Fruit fly (Drosophila melanogaster) whole organism, pupa: ENCODE data around the gene Pmvk.

ENCODE experiments used
- CG10348 ChIP-seq: fragments of 200-800 bp; sonication (Bioruptor generic); IDR thresholded peaks from 2 replicates; pipeline ENCODE4 v1.3.6; 2022; ENCODE audit warnings: missing biosample characterization, missing genetic modification characterization
- CG13204 ChIP-seq: fragments of 200-800 bp; sonication (Bioruptor generic); optimal IDR thresholded peaks from 2 replicates; lab custom pipeline; 2018; ENCODE audit warnings: missing biosample characterization, mild to moderate bottlenecking, missing genetic modification characterization, moderate library complexity
- CG17806 ChIP-seq: fragments of 200-800 bp; sonication (Bioruptor generic); optimal IDR thresholded peaks from 2 replicates; lab custom pipeline; 2018; ENCODE audit warnings: missing biosample characterization, mild to moderate bottlenecking, missing genetic modification characterization, moderate library complexity
- CG8159 ChIP-seq: fragments of 200-800 bp; sonication (Bioruptor generic); optimal IDR thresholded peaks from 3 replicates; lab custom pipeline; 2018; ENCODE audit warnings: missing biosample characterization, mild to moderate bottlenecking, missing genetic modification characterization, moderate library complexity
- CG9948 ChIP-seq: fragments of 200-800 bp; sonication (Bioruptor generic); optimal IDR thresholded peaks from 2 replicates; lab custom pipeline; 2018; ENCODE audit warnings: missing biosample characterization, mild to moderate bottlenecking, missing genetic modification characterization, moderate library complexity
- EcR ChIP-seq: fragments of 200-800 bp; sonication (Bioruptor generic); optimal IDR thresholded peaks from 3 replicates; lab custom pipeline; 2019; ENCODE audit warnings: missing biosample characterization, missing genetic modification characterization, mild to moderate bottlenecking, moderate library complexity, missing genetic modification reagents
- Ets98B ChIP-seq: fragments of 200-800 bp; sonication (Bioruptor generic); IDR thresholded peaks from 2 replicates; pipeline ENCODE4 v1.3.6; 2022; ENCODE audit warnings: missing biosample characterization, missing genetic modification characterization
- Pif1A ChIP-seq: fragments of 200-800 bp; sonication (Bioruptor generic); optimal IDR thresholded peaks from 3 replicates; lab custom pipeline; 2016; ENCODE audit warnings: missing biosample characterization, missing genetic modification characterization
- Snoo ChIP-seq: fragments of 200-800 bp; sonication (Bioruptor generic); optimal IDR thresholded peaks from 3 replicates; lab custom pipeline; 2017; ENCODE audit warnings: missing biosample characterization, mild to moderate bottlenecking, missing genetic modification characterization, inconsistent platforms
- gl ChIP-seq: fragments of 200-800 bp; sonication (Bioruptor generic); optimal IDR thresholded peaks from 2 replicates; lab custom pipeline; 2018; ENCODE audit warnings: missing biosample characterization, mild to moderate bottlenecking, missing genetic modification characterization
- rn ChIP-seq: fragments of 200-800 bp; sonication (Bioruptor generic); IDR thresholded peaks from 2 replicates; pipeline ENCODE4 v1.3.6; 2022; ENCODE audit warnings: missing biosample characterization, missing genetic modification characterization

- TF ChIP-seq CG8159 (no peak), Pif1A (GFP tag; lab: Kevin White, UChicago) (no peak), Snoo (tag; lab: Kevin White, UChicago) (no peak), Ets98B (no peak), CG17806 (tag; lab: Kevin White, UChicago) (no peak), gl (tag; lab: Kevin White, UChicago) (no peak), EcR (GFP tag; lab: Kevin White, UChicago) (no peak), rn (GFP tag; lab: Robert Waterston, UW) (no peak), CG9948 (tag; lab: Kevin White, UChicago) (no peak), CG13204 (GFP tag; lab: Kevin White, UChicago) (no peak), CG10348 (no peak)
Measured at dm6 chr2L:19540307-19540706, 39.8 kb downstream of the Pmvk start, which contains the start of gene CG13081.
